Worm (Caenorhabditis elegans) whole organism, young adult: ENCODE measurements around the gene Y47D3A.31.

Experiments used
- B0261.1 ChIP-seq: sonication (generic microtip); optimal IDR thresholded peaks from 2 replicates; lab custom pipeline; 2016; ENCODE audit warnings: mild to moderate bottlenecking, missing genetic modification characterization, moderate library complexity, missing compliant biosample characterization
- C17E4.6 ChIP-seq: fragments of 200-800 bp; sonication (Bioruptor generic); IDR thresholded peaks from 2 replicates; pipeline ENCODE4 v1.3.6; 2022; ENCODE audit warnings: missing genetic modification reagents, missing genetic modification characterization, missing compliant biosample characterization
- Y79H2A.3 ChIP-seq: fragments of 200-800 bp; sonication (Bioruptor generic); conservative IDR thresholded peaks from 2 replicates; pipeline ENCODE4 v1.3.6; 2022; ENCODE audit warnings: missing genetic modification reagents, missing genetic modification characterization, missing compliant biosample characterization
- ama-1 ChIP-seq, 3 experiments: fragments of 150-350 bp in 1 of 3; sonication (generic microtip) in 2 of 3; optimal IDR thresholded peaks; 2 replicates each; lab custom pipeline; 2014 to 2018; ENCODE audit warnings: missing biosample characterization in 2 of 3, missing genetic modification characterization in 2 of 3, missing genetic modification reagents in 2 of 3
- cebp-2 ChIP-seq: fragments of 200-800 bp; sonication (Bioruptor generic); IDR thresholded peaks from 2 replicates; pipeline ENCODE4 v1.3.6; 2022; ENCODE audit warnings: missing genetic modification characterization, missing compliant biosample characterization
- ets-4 ChIP-seq: fragments of 200-800 bp; sonication (Bioruptor generic); optimal IDR thresholded peaks from 2 replicates; lab custom pipeline; 2018; ENCODE audit warnings: mild to moderate bottlenecking, missing genetic modification characterization, missing compliant biosample characterization
- hmg-20 ChIP-seq: fragments of 200-800 bp; sonication (Bioruptor generic); IDR thresholded peaks from 2 replicates; pipeline ENCODE4 v1.3.6; 2022; ENCODE audit warnings: missing genetic modification reagents, missing genetic modification characterization, missing compliant biosample characterization
- lin-26 ChIP-seq: fragments of 200-800 bp; sonication (Bioruptor generic); IDR thresholded peaks from 2 replicates; pipeline ENCODE4 v1.3.6; 2022; ENCODE audit warnings: missing genetic modification reagents, missing genetic modification characterization, missing compliant biosample characterization
- nhr-120 ChIP-seq: fragments of 200-800 bp; sonication (Bioruptor generic); IDR thresholded peaks from 2 replicates; pipeline ENCODE4 v1.3.6; 2022; ENCODE audit warnings: missing genetic modification characterization, missing compliant biosample characterization
- nhr-90 ChIP-seq: sonication (generic microtip); optimal IDR thresholded peaks from 2 replicates; lab custom pipeline; 2016; ENCODE audit warnings: missing genotype, mild to moderate bottlenecking, missing genetic modification characterization, missing compliant biosample characterization
- somi-1 ChIP-seq: fragments of 200-800 bp; sonication (Bioruptor generic); optimal IDR thresholded peaks from 2 replicates; lab custom pipeline; 2018; ENCODE audit warnings: mild to moderate bottlenecking, missing genetic modification characterization, missing compliant biosample characterization
- tlf-1 ChIP-seq: fragments of 200-800 bp; sonication (Bioruptor generic); optimal IDR thresholded peaks from 2 replicates; lab custom pipeline; 2018; ENCODE audit warnings: mild to moderate bottlenecking, missing genetic modification characterization, missing compliant biosample characterization
- unc-62 ChIP-seq: fragments of 150-350 bp; optimal IDR thresholded peaks from 2 replicates; lab custom pipeline; 2014; ENCODE audit warnings: missing biosample characterization, missing genetic modification reagents, missing genetic modification characterization

ce11 chrIII:11195140-11195539 lies 38.1 kb upstream of the Y47D3A.31 start, which contains the start of gene tra-1:
- TF ChIP-seq unc-62 (no peak), lin-26 (GFP tag; lab: Robert Waterston, UW) (no peak), cebp-2 (no peak), nhr-90 (tag; lab: Kevin White, UChicago) (no peak), B0261.1 (tag; lab: Kevin White, UChicago) (no peak), nhr-120 (no peak), ama-1 (optimal IDR thresholded peaks at IDR 0.05; lab: Kevin White, UChicago) (no peak), ama-1 (GFP tag; optimal IDR thresholded peaks at IDR 0.05; lab: Kevin White, UChicago) (no peak), Y79H2A.3 (GFP tag; lab: Robert Waterston, UW) (no peak), C17E4.6 (GFP tag; lab: Robert Waterston, UW) (no peak), hmg-20 (no peak), tlf-1 (GFP tag; lab: Kevin White, UChicago) (no peak), ets-4 (no peak), somi-1 (GFP tag; lab: Kevin White, UChicago) (no peak)
